Fruit fly (Drosophila melanogaster): ENCODE results near the gene scf.

DNA sequence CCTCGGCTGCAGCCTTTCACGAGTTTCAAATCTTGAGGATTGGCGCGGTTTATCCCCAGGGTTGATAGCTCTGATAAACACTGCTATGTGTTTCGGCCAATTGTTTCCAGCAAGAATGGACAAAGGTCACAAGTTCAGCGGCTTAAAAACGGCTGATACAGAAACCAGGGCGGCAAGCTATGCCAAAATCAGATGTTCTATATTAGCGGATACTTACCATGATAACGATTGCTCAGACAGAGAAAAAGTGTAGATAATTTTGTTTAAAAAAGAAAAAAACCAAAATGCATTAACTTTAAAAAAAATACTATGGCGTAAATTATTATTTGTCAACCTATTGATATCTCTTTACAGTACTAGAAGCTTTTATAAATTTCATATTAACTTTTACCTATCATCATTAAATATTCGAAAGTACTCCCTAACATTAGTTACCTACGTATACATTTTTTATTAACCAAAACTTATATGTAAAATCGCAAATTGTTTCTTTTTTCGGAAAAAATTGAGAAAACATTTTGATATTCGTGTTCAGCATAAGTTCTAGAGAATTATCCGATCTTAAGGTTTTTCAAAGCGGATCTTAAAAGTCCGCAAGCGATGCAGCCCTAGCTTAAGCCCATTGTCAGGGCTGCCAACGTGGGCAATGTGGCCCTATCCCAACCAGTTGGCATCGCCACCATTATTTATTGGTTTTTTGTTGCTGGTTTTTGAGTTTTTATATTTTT is 14.7 kb downstream of the scf start, which contains the start of the genes sturkopf and Herc4:
- TF ChIP-seq toe (GFP tag; optimal IDR thresholded peaks at IDR 0.05) (peak; percentile 90), tj (GFP tag; optimal IDR thresholded peaks at IDR 0.05) (peak; percentile 91), CG11617 (GFP tag; optimal IDR thresholded peaks at IDR 0.05) (peak; percentile 91), kay (GFP tag; ENCODE audit: borderline replicate concordance) (no peak), CG12768 (GFP tag; optimal IDR thresholded peaks at IDR 0.05) (peak; percentile 38), Hr96 (GFP tag; optimal IDR thresholded peaks at IDR 0.05) (no peak), bab1 (GFP tag; optimal IDR thresholded peaks at IDR 0.05) (no peak), cic (GFP tag; optimal IDR thresholded peaks at IDR 0.05) (no peak), CG7045 (GFP tag; optimal IDR thresholded peaks at IDR 0.05) (peak; percentile 72), CG14711 (tag; optimal IDR thresholded peaks at IDR 0.05) (peak; percentile 43), Mnt (GFP tag; optimal IDR thresholded peaks at IDR 0.05) (peak; percentile 83)
